Fruit fly (Drosophila melanogaster): ENCODE data around the gene CG11686.

The CG11686 gene

DNA sequence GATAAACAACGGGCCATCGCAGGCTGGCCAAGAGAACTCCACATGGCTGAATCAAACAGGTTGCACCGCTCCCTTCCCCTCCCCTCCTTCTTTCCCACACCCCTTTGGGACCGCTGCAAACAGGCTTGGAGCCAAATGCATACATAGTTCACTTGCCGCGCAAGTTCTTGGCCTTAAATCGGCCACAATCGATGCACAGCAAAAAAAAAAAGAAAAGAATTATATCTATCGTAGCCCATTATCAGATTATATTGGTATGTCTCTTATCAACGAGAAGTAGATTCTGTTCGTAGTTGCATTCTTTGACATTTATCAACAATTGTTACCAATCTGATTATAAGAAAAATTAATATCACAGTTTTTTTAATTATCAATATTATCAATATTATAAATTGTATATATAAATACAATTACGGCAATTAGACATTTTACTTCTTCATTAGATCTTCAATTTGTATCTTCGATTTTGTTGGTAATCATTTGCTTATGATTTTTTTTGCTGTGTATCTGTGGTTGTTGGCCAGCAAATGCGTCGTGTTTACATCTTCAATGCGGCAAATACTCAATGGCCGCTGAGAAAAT is 45.3 kb downstream of the CG11686 start (continued):
- TF ChIP-seq CG2202 (tag; optimal IDR thresholded peaks at IDR 0.05) (peak; percentile 55), CG4424 (GFP tag; optimal IDR thresholded peaks at IDR 0.05) (peak; percentile 69), unpg (GFP tag; optimal IDR thresholded peaks at IDR 0.05) (peak; percentile 52), sens (GFP tag) (peak; percentile 83), Bteb2 (GFP tag; optimal IDR thresholded peaks at IDR 0.05) (no peak), ind (GFP tag; optimal IDR thresholded peaks at IDR 0.05) (peak; percentile 32), da (GFP tag; optimal IDR thresholded peaks at IDR 0.05) (no peak), GATAe (GFP tag; conservative IDR thresholded peaks at IDR 0.05) (no peak), toy (GFP tag; IDR thresholded peaks at IDR 0.05) (no peak), Xbp1 (GFP tag; optimal IDR thresholded peaks at IDR 0.05) (peak; percentile 45), kay (GFP tag; optimal IDR thresholded peaks at IDR 0.05) (no peak), PHDP (tag; optimal IDR thresholded peaks at IDR 0.05) (peak; percentile 64), CG2712 (tag; optimal IDR thresholded peaks at IDR 0.05) (peak; percentile 84), CG4854 (GFP tag; optimal IDR thresholded peaks at IDR 0.05) (no peak), prd (optimal IDR thresholded peaks at IDR 0.05) (no peak), prd (GFP tag; IDR thresholded peaks at IDR 0.05) (peak; percentile 18; the same call in 1 of the 3 replicates), Abd-B (GFP tag; optimal IDR thresholded peaks at IDR 0.05) (peak; percentile 12), HmgZ (tag; optimal IDR thresholded peaks at IDR 0.05) (no peak), CG18619 (GFP tag; optimal IDR thresholded peaks at IDR 0.05) (peak; percentile 14), CkIIα-i1 (GFP tag; IDR thresholded peaks at IDR 0.05) (no peak), CG10267 (tag; optimal IDR thresholded peaks at IDR 0.05) (peak; percentile 65), pros (GFP tag; optimal IDR thresholded peaks at IDR 0.05) (no peak), CG1529 (GFP tag; optimal IDR thresholded peaks at IDR 0.05) (no peak), tap (tag; optimal IDR thresholded peaks at IDR 0.05) (peak; percentile 27), CG4707 (GFP tag; optimal IDR thresholded peaks at IDR 0.05) (no peak), stwl (tag; optimal IDR thresholded peaks at IDR 0.05) (no peak), Kr (GFP tag; optimal IDR thresholded peaks at IDR 0.05) (no peak), CG2678 (tag; optimal IDR thresholded peaks at IDR 0.05) (peak; percentile 72), CG6813 (GFP tag; optimal IDR thresholded peaks at IDR 0.05) (no peak), usp (GFP tag; optimal IDR thresholded peaks at IDR 0.05) (no peak), Gsc (GFP tag; IDR thresholded peaks at IDR 0.05) (no peak), CG3726 (GFP tag; IDR thresholded peaks at IDR 0.05) (no peak), CG12391 (tag; optimal IDR thresholded peaks at IDR 0.05) (peak; percentile 66), Dip2 (GFP tag; IDR thresholded peaks at IDR 0.05) (no peak), Ada2b (GFP tag; IDR thresholded peaks at IDR 0.05) (no peak), CG15073 (GFP tag; optimal IDR thresholded peaks at IDR 0.05) (no peak), NC2β (GFP tag; optimal IDR thresholded peaks at IDR 0.05) (no peak), CG31441 (GFP tag; IDR thresholded peaks at IDR 0.05) (peak; percentile 85), otp (GFP tag; IDR thresholded peaks at IDR 0.05) (no peak), CG1602 (GFP tag; optimal IDR thresholded peaks at IDR 0.05) (peak; percentile 30), CG12219 (GFP tag; optimal IDR thresholded peaks at IDR 0.05) (no peak), Doc3 (GFP tag; IDR thresholded peaks at IDR 0.05; ENCODE audit: partially characterized antibody) (no peak), CG32772 (GFP tag; IDR thresholded peaks at IDR 0.05) (no peak), tio (GFP tag; optimal IDR thresholded peaks at IDR 0.05) (peak; percentile 14), lmd (GFP tag; IDR thresholded peaks at IDR 0.05) (peak; percentile 20; the same call in 1 of the 2 replicates), gsb (GFP tag; IDR thresholded peaks at IDR 0.05) (no peak), Mes4 (GFP tag; optimal IDR thresholded peaks at IDR 0.05) (no peak), D19A (tag; optimal IDR thresholded peaks at IDR 0.05) (peak; percentile 62), Chrac-16 (GFP tag; optimal IDR thresholded peaks at IDR 0.05) (no peak), CG15269 (tag; optimal IDR thresholded peaks at IDR 0.05) (peak; percentile 19), wek (GFP tag; optimal IDR thresholded peaks at IDR 0.05) (no peak), CG9932 (GFP tag; IDR thresholded peaks at IDR 0.05) (no peak)

All from whole organism, embryonic.